Fruit fly (Drosophila melanogaster): Measurements from ENCODE around the gene Cyp305a1.
A peak's percentile ranks its signal among the peaks of the same experiment; 100 is the strongest.

Gene Cyp305a1

DNA sequence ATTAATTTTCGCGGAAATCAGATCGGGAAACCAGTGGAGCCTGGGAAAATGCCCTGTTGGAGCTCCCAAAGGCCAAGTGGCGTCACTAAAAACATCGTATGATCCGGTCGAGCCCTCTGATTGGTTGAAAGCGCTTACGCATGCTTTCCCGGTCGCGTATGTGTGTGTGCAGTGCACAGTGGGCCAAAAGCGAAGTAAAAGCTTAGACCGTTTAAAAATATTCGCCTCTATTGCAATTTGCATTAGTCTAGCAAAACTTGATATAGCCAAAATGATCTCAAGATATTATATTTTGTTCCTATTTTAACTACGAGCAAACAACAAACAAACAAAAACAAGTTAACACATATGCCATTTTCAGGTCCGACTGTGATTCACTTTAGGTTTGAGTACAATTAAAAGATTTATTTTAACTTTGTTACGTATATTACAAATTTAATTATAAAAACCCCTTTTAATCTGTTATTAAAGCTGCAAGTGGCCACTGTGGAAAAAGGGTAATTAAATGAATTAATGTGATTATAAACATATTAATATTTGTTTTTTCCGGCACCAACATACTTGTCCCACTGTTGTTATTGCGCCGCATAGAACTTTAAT is 18.8 kb downstream of the Cyp305a1 start (continued):
- peak; percentile 77 for TF ChIP-seq Fer3 (tag; optimal IDR thresholded peaks at IDR 0.05)
- peak; percentile 81; the same call in 2 of the 3 replicates for TF ChIP-seq dysf (GFP tag; IDR thresholded peaks at IDR 0.05)
- TF ChIP-seq Mes4 (GFP tag; optimal IDR thresholded peaks at IDR 0.05): peak; percentile 71
- TF ChIP-seq CG8924 (tag; optimal IDR thresholded peaks at IDR 0.05): peak; percentile 86
- no peak for TF ChIP-seq sc (optimal IDR thresholded peaks at IDR 0.05)
- TF ChIP-seq sc (GFP tag; optimal IDR thresholded peaks at IDR 0.05): peak; percentile 63
- peak; percentile 69 for TF ChIP-seq Hmx (GFP tag; optimal IDR thresholded peaks at IDR 0.05)
- no peak; the same call in 2 of the 3 replicates for TF ChIP-seq zen2 (GFP tag; IDR thresholded peaks at IDR 0.05; ENCODE audit: partially characterized antibody)
- TF ChIP-seq Hmr (GFP tag; optimal IDR thresholded peaks at IDR 0.05): peak; percentile 90
- TF ChIP-seq CG5180 (GFP tag; optimal IDR thresholded peaks at IDR 0.05): peak; percentile 84
- TF ChIP-seq CG4730 (GFP tag; IDR thresholded peaks at IDR 0.05): 0 out of 2 replicates have a peak, but pooled peaks have one; percentile 38
- TF ChIP-seq odd (GFP tag; optimal IDR thresholded peaks at IDR 0.05): peak; percentile 93
- TF ChIP-seq ssp (GFP tag; IDR thresholded peaks at IDR 0.05): peak; percentile 49
- TF ChIP-seq gcm2 (GFP tag; optimal IDR thresholded peaks at IDR 0.05): peak; percentile 23
- TF ChIP-seq CG11398 (GFP tag; optimal IDR thresholded peaks at IDR 0.05): peak; percentile 27
- TF ChIP-seq ken (GFP tag; IDR thresholded peaks at IDR 0.05): peak; percentile 60
- peak; percentile 78 for TF ChIP-seq CG6254 (GFP tag; optimal IDR thresholded peaks at IDR 0.05)
- TF ChIP-seq HmgD (GFP tag; optimal IDR thresholded peaks at IDR 0.05): peak; percentile 31
- TF ChIP-seq z (GFP tag; IDR thresholded peaks at IDR 0.05): 0 out of 3 replicates have a peak, but pooled peaks have one; percentile 19
- peak; percentile 66 to 89 for TF ChIP-seq Hr51 (GFP tag; optimal IDR thresholded peaks at IDR 0.05)
- peak; percentile 7; the same call in 1 of the 2 replicates for TF ChIP-seq Rx (GFP tag; IDR thresholded peaks at IDR 0.05)
- peak; percentile 35; the same call in 1 of the 3 replicates for TF ChIP-seq CG7963 (GFP tag; IDR thresholded peaks at IDR 0.05; ENCODE audit: partially characterized antibody)
- peak; percentile 69 for TF ChIP-seq CG8281 (tag; optimal IDR thresholded peaks at IDR 0.05)
- TF ChIP-seq CG30431 (GFP tag; optimal IDR thresholded peaks at IDR 0.05): peak; percentile 52
- TF ChIP-seq sug (tag; optimal IDR thresholded peaks at IDR 0.05): peak; percentile 89
- peak; percentile 62 for TF ChIP-seq al (GFP tag; IDR thresholded peaks at IDR 0.05)
- TF ChIP-seq gsb-n (tag; optimal IDR thresholded peaks at IDR 0.05): peak; percentile 44
- TF ChIP-seq CG32772 (GFP tag; IDR thresholded peaks at IDR 0.05): peak; percentile 61; the same call in 1 of the 2 replicates
- TF ChIP-seq knrl (GFP tag; IDR thresholded peaks at IDR 0.05; ENCODE audit: partially characterized antibody): no peak
- TF ChIP-seq sens-2 (GFP tag; IDR thresholded peaks at IDR 0.05): peak; percentile 55
- TF ChIP-seq CG2116 (GFP tag; optimal IDR thresholded peaks at IDR 0.05): peak; percentile 52
- peak; percentile 62 for TF ChIP-seq CG12942 (GFP tag; optimal IDR thresholded peaks at IDR 0.05)
- no peak for TF ChIP-seq NC2α (GFP tag; optimal IDR thresholded peaks at IDR 0.05)
- TF ChIP-seq ci (GFP tag; IDR thresholded peaks at IDR 0.05): peak; percentile 85
- TF ChIP-seq CG31224 (GFP tag; IDR thresholded peaks at IDR 0.05): peak; percentile 58; the same call in 1 of the 2 replicates
- peak; percentile 48; the same call in 1 of the 2 replicates for TF ChIP-seq E2f2 (GFP tag; IDR thresholded peaks at IDR 0.05)
- TF ChIP-seq gcm (GFP tag; optimal IDR thresholded peaks at IDR 0.05): peak; percentile 74
- no peak for TF ChIP-seq CG4617 (GFP tag; optimal IDR thresholded peaks at IDR 0.05; ENCODE audit: borderline replicate concordance)
- 0 out of 2 replicates have a peak, but pooled peaks have one; percentile 13 for TF ChIP-seq CG2129 (GFP tag; IDR thresholded peaks at IDR 0.05; ENCODE audit: partially characterized antibody)
- TF ChIP-seq oc (tag; optimal IDR thresholded peaks at IDR 0.05): no peak
- peak; percentile 74 for TF ChIP-seq Blimp-1 (GFP tag; optimal IDR thresholded peaks at IDR 0.05)
- TF ChIP-seq unpg (GFP tag; optimal IDR thresholded peaks at IDR 0.05): peak; percentile 70
- peak; percentile 28 for TF ChIP-seq trh (GFP tag; optimal IDR thresholded peaks at IDR 0.05)
- no peak for TF ChIP-seq CG15514 (GFP tag; optimal IDR thresholded peaks at IDR 0.05)
- TF ChIP-seq ranshi (GFP tag; IDR thresholded peaks at IDR 0.05): peak; percentile 43
- TF ChIP-seq CG12391 (tag; optimal IDR thresholded peaks at IDR 0.05): peak; percentile 88
- TF ChIP-seq psq (GFP tag; optimal IDR thresholded peaks at IDR 0.05): peak; percentile 13
- TF ChIP-seq ac (GFP tag; optimal IDR thresholded peaks at IDR 0.05): peak; percentile 22
